Worm (Caenorhabditis elegans): ENCODE measurements around the gene C18B2.2.

DNA sequence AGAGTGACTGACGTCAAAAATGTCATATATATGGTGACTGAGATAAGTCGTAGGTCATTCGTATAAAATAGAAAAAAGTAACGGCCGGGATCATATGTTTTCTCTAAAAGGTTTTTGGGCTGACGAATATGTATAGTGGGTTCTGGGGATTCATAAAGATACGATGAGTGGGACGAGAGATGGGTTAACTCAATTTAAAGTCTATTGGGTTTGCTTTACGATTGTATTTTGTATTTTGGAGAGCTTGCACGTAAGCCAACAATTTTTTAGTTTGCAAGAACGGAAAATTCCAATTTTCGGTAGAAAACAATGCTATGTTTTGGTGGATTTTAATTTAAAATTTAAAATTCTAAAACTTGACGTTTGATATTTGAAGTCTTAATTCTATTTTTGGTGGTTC lies 38.8 kb upstream of the C18B2.2 start:
- TF ChIP-seq tbx-37 (GFP tag; conservative IDR thresholded peaks at IDR 0.05) = no peak
- TF ChIP-seq B0310.2 (tag; optimal IDR thresholded peaks at IDR 0.05) = no peak
- TF ChIP-seq hmbx-1 (tag; optimal IDR thresholded peaks at IDR 0.05) = no peak
